Worm (Caenorhabditis elegans) whole organism, L1 larva: Measurements from ENCODE around the gene mup-2.

ENCODE experiments used
- C16A3.4 ChIP-seq: fragments of 150-350 bp; optimal IDR thresholded peaks from 2 replicates; lab custom pipeline; 2014; ENCODE audit warnings: missing biosample characterization, missing genetic modification characterization
- F16B12.6 ChIP-seq: fragments of 150-350 bp; optimal IDR thresholded peaks from 2 replicates; lab custom pipeline; 2014; ENCODE audit warnings: missing biosample characterization, missing genetic modification characterization
- alr-1 ChIP-seq: fragments of 200-800 bp; sonication (Bioruptor generic); optimal IDR thresholded peaks from 2 replicates; lab custom pipeline; 2018; ENCODE audit warnings: borderline replicate concordance, mild to moderate bottlenecking, missing genetic modification characterization, missing compliant biosample characterization
- ceh-63 ChIP-seq: fragments of 200-800 bp; sonication (Bioruptor generic); optimal IDR thresholded peaks from 2 replicates; lab custom pipeline; 2018; ENCODE audit warnings: mild to moderate bottlenecking, missing genetic modification characterization, missing compliant biosample characterization
- ceh-8 ChIP-seq: fragments of 200-800 bp; sonication (Bioruptor generic); optimal IDR thresholded peaks from 2 replicates; lab custom pipeline; 2018; ENCODE audit warnings: mild to moderate bottlenecking, missing genetic modification characterization, moderate library complexity, missing compliant biosample characterization
- ceh-82 ChIP-seq, 3 experiments: fragments of 150-350 bp in 1 of 3; sonication (generic microtip) in 2 of 3; optimal IDR thresholded peaks; 2 replicates each; lab custom pipeline; 2014 to 2017; ENCODE audit warnings: missing biosample characterization in 3 of 3, missing genetic modification characterization in 3 of 3
- ceh-90 ChIP-seq: sonication (generic microtip); optimal IDR thresholded peaks from 2 replicates; lab custom pipeline; 2016; ENCODE audit warnings: missing genetic modification characterization, missing compliant biosample characterization
- efl-1 ChIP-seq, 4 experiments: fragments of 150-350 bp; optimal IDR thresholded peaks in 3 of 4; peaks in 1 of 4; 1 replicate in 1 of 4; 2 replicates in 3 of 4; lab custom pipeline; 2014; ENCODE audit warnings: missing biosample characterization in 2 of 4, missing genetic modification characterization in 2 of 4, missing genetic modification reagents in 2 of 4
- efl-3 ChIP-seq: fragments of 200-800 bp; sonication (Bioruptor generic); optimal IDR thresholded peaks from 2 replicates; lab custom pipeline; 2018; ENCODE audit warnings: mild to moderate bottlenecking, missing genetic modification characterization, missing compliant biosample characterization
- egl-13 ChIP-seq: sonication (generic microtip); optimal IDR thresholded peaks from 2 replicates; lab custom pipeline; 2016; ENCODE audit warnings: missing genotype, missing genetic modification reagents, missing genetic modification characterization, missing compliant biosample characterization
- egl-27 ChIP-seq, 2 experiments: fragments of 150-350 bp in 1 of 2; sonication (generic microtip); optimal IDR thresholded peaks; 3 replicates each; lab custom pipeline; 2017 to 2018; ENCODE audit warnings: missing biosample characterization in 2 of 2, missing genetic modification characterization in 2 of 2, missing genetic modification reagents in 2 of 2
- elt-2 ChIP-seq: sonication (generic microtip); optimal IDR thresholded peaks from 2 replicates; lab custom pipeline; 2016; ENCODE audit warnings: missing genetic modification characterization, mild to moderate bottlenecking, inconsistent platforms, missing compliant biosample characterization, missing genetic modification reagents
- elt-3 ChIP-seq, 6 experiments: fragments of 150-350 bp in 1 of 6; sonication (generic microtip); optimal IDR thresholded peaks; 2 replicates each; lab custom pipeline; 2017 to 2018; ENCODE audit warnings: missing biosample characterization in 6 of 6, missing genetic modification characterization in 6 of 6, inconsistent platforms in 1 of 6
- grh-1 ChIP-seq: fragments of 200-800 bp; sonication (Bioruptor generic); IDR thresholded peaks from 2 replicates; pipeline ENCODE4 v1.3.6; 2022; ENCODE audit warnings: missing genetic modification reagents, missing genetic modification characterization, missing compliant biosample characterization
- hlh-4 ChIP-seq: sonication (generic microtip); optimal IDR thresholded peaks from 2 replicates; lab custom pipeline; 2016; ENCODE audit warnings: mild to moderate bottlenecking, missing genetic modification characterization, missing compliant biosample characterization
- lin-13 ChIP-seq: fragments of 150-350 bp; optimal IDR thresholded peaks from 2 replicates; lab custom pipeline; 2014; ENCODE audit warnings: missing biosample characterization, missing genetic modification reagents, missing genetic modification characterization
- lin-39 ChIP-seq: fragments of 150-350 bp; optimal IDR thresholded peaks from 2 replicates; lab custom pipeline; 2014; ENCODE audit warnings: missing biosample characterization, missing genetic modification reagents, missing genetic modification characterization
- mab-9 ChIP-seq: fragments of 200-800 bp; sonication (Bioruptor generic); IDR thresholded peaks from 2 replicates; pipeline ENCODE4 v1.3.6; 2022; ENCODE audit warnings: missing genetic modification reagents, missing genetic modification characterization, missing compliant biosample characterization
- mdl-1 ChIP-seq, 2 experiments: fragments of 150-350 bp; optimal IDR thresholded peaks; 2 replicates each; lab custom pipeline; 2014 to 2017; ENCODE audit warnings: missing biosample characterization in 2 of 2, missing genetic modification characterization in 2 of 2, inconsistent platforms in 1 of 2
- mep-1 ChIP-seq: fragments of 150-350 bp; optimal IDR thresholded peaks from 2 replicates; lab custom pipeline; 2014; ENCODE audit warnings: missing biosample characterization, missing genetic modification characterization
- nhr-11 ChIP-seq: fragments of 150-350 bp; optimal IDR thresholded peaks from 2 replicates; lab custom pipeline; 2014; ENCODE audit warnings: missing biosample characterization, missing genetic modification characterization
- nhr-19 ChIP-seq: fragments of 200-800 bp; sonication (Bioruptor generic); conservative IDR thresholded peaks from 2 replicates; pipeline ENCODE4 v1.3.6; 2022; ENCODE audit warnings: missing genetic modification characterization, missing compliant biosample characterization
- nhr-20 ChIP-seq: sonication (generic microtip); optimal IDR thresholded peaks from 2 replicates; lab custom pipeline; 2016; ENCODE audit warnings: mild to moderate bottlenecking, missing genetic modification characterization, missing compliant biosample characterization
- nhr-237 ChIP-seq: fragments of 150-350 bp; optimal IDR thresholded peaks from 2 replicates; lab custom pipeline; 2014; ENCODE audit warnings: missing biosample characterization, missing genetic modification characterization
- nhr-47 ChIP-seq: sonication (generic microtip); optimal IDR thresholded peaks from 2 replicates; lab custom pipeline; 2016; ENCODE audit warnings: mild to moderate bottlenecking, missing genetic modification characterization, moderate library complexity, missing compliant biosample characterization
- nhr-71 ChIP-seq: sonication (generic microtip); optimal IDR thresholded peaks from 2 replicates; lab custom pipeline; 2016; ENCODE audit warnings: mild to moderate bottlenecking, missing genetic modification characterization, moderate library complexity, missing compliant biosample characterization
- nhr-76 ChIP-seq: sonication (generic microtip); optimal IDR thresholded peaks from 2 replicates; lab custom pipeline; 2017; ENCODE audit warnings: missing biosample characterization, missing genetic modification characterization
- nhr-85 ChIP-seq: sonication (generic microtip); peaks from one replicate; lab custom pipeline; 2016; ENCODE audit warnings: missing genetic modification characterization, inconsistent platforms, missing compliant biosample characterization
- nhr-90 ChIP-seq: sonication (generic microtip); optimal IDR thresholded peaks from 2 replicates; lab custom pipeline; 2016; ENCODE audit warnings: mild to moderate bottlenecking, missing genetic modification characterization, missing compliant biosample characterization; ENCODE audit not compliant: poor library complexity
- pag-3 ChIP-seq: sonication (generic microtip); optimal IDR thresholded peaks from 2 replicates; lab custom pipeline; 2017; ENCODE audit warnings: missing genetic modification characterization, mild to moderate bottlenecking, missing compliant biosample characterization, antibody characterized with exemption, borderline replicate concordance; ENCODE audit not compliant: insufficient read depth
- pax-3 ChIP-seq: fragments of 200-800 bp; sonication (Bioruptor generic); optimal IDR thresholded peaks from 2 replicates; lab custom pipeline; 2018; ENCODE audit warnings: mild to moderate bottlenecking, missing genetic modification characterization, moderate library complexity, missing compliant biosample characterization
- rnt-1 ChIP-seq: sonication (generic microtip); optimal IDR thresholded peaks from 2 replicates; lab custom pipeline; 2016; ENCODE audit warnings: mild to moderate bottlenecking, missing genetic modification characterization, moderate library complexity, missing compliant biosample characterization
- skn-1 ChIP-seq: fragments of 150-350 bp; optimal IDR thresholded peaks from 2 replicates; lab custom pipeline; 2014; ENCODE audit warnings: missing biosample characterization, missing genetic modification characterization
- snu-23 ChIP-seq: sonication (generic microtip); optimal IDR thresholded peaks from 2 replicates; lab custom pipeline; 2016; ENCODE audit warnings: missing genetic modification characterization, missing compliant biosample characterization
- swsn-7 ChIP-seq: sonication (generic microtip); optimal IDR thresholded peaks from 2 replicates; lab custom pipeline; 2016; ENCODE audit warnings: missing genetic modification characterization, missing compliant biosample characterization
- unc-130 ChIP-seq: fragments of 150-350 bp; optimal IDR thresholded peaks from 2 replicates; lab custom pipeline; 2017; ENCODE audit warnings: missing biosample characterization, missing genetic modification characterization, inconsistent platforms
- ztf-11 ChIP-seq, 2 experiments: sonication (generic microtip); optimal IDR thresholded peaks; 2 replicates each; lab custom pipeline; 2016 to 2017; ENCODE audit warnings: missing genetic modification characterization in 2 of 2, missing biosample characterization in 1 of 2, missing compliant biosample characterization in 1 of 2
- ztf-4 ChIP-seq: fragments of 150-350 bp; optimal IDR thresholded peaks from 2 replicates; lab custom pipeline; 2014; ENCODE audit warnings: missing biosample characterization, missing genetic modification characterization

mup-2 gene

DNA sequence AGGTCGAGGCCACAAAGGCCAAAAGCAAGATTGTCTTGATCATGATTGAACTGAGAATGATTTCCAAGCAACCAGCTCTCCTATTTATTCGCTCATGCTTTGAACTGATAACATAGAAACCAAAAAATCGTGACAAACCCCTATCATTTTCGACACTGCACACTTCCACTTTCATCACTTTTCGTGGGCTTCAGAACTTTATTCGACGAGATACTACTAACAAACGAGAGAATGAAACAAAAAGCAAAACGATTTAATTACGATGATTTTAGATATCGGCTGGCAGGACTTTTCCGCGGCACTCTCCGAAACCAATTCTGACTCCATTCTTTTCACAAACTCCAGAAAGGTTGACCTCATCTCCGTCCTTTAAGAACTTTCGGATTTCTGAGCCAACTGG, 36.5 kb upstream of the mup-2 start, which contains the start of gene asp-14:
Gene asp-14 (minus strand): TSS at position 101 of the 400 bp plus-strand sequence.
- TF ChIP-seq mab-9 (GFP tag; lab: Robert Waterston, UW) (no peak), pag-3 (tag; lab: Kevin White, UChicago) (no peak), elt-2 (tag; lab: Kevin White, UChicago) (no peak), ceh-82 (tag; optimal IDR thresholded peaks at IDR 0.05; lab: Kevin White, UChicago) (no peak), mdl-1 (tag; optimal IDR thresholded peaks at IDR 0.05; lab: Kevin White, UChicago) (no peak), hlh-4 (tag; lab: Kevin White, UChicago) (no peak), swsn-7 (tag; lab: Kevin White, UChicago) (no peak), ceh-63 (no peak), nhr-85 (tag; lab: Kevin White, UChicago) (no peak), C16A3.4 (no peak), nhr-11 (tag; lab: Kevin White, UChicago) (no peak), egl-13 (no peak), nhr-71 (tag; lab: Kevin White, UChicago) (no peak), rnt-1 (tag; lab: Kevin White, UChicago) (no peak), efl-3 (GFP tag; lab: Kevin White, UChicago) (no peak), elt-3 (tag; optimal IDR thresholded peaks at IDR 0.05; lab: Kevin White, UChicago) (no peak), grh-1 (GFP tag; lab: Robert Waterston, UW) (no peak), nhr-237 (tag; lab: Kevin White, UChicago) (no peak), pax-3 (tag; lab: Kevin White, UChicago) (no peak), mep-1 (tag; lab: Kevin White, UChicago) (no peak)

DNA sequence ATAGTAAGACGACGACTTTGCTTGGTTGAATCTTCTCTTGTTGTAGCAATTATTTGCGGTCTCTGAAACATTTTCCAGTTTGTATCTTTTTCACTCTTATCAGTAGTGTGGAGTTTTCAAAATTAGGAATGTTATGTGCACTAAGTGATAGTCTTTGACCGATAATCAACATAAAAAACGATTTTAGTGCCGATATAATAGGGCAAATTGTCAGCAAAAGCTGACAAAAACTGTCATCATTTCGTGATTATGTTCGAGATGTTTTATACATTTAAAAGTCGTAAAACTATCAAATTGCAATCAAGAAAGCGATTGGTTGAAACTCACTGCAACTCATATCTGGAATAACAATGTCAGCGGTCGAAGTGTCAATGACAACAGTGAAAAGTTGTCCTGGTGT, 35.2 kb upstream of the mup-2 start:
- TF ChIP-seq elt-2 (tag; lab: Kevin White, UChicago), result peak; percentile 63
- TF ChIP-seq mep-1 (tag; lab: Kevin White, UChicago), result no peak
- TF ChIP-seq elt-3 (tag; optimal IDR thresholded peaks at IDR 0.05; lab: Kevin White, UChicago), result no peak

DNA sequence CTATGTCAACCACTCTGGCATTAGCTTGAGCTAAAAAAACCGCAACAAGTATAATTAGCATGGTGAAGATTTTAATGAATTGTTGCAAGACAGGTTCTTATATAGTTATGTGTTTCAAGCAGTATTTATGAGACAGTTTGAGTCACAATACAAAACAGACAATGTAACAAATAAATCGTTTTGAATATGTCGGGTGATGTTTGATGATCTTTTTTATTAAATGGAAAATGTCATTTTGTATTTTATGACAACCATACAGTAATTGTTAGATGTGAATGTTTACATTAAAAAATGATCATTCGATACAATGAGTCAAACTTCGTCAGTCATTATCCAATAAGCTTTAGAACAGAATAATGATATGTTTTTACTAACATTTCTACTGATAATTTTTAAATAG, 33.3 kb upstream of the mup-2 start, which contains the start of gene K10C2.7:
Gene K10C2.7 (minus strand): TSS at position 101 of the 400 bp plus-strand sequence.
- TF ChIP-seq ceh-90 (tag; lab: Kevin White, UChicago) (no peak), nhr-76 (tag; lab: Kevin White, UChicago) (no peak), lin-13 (no peak), C16A3.4 (no peak), ztf-4 (no peak)
- TF ChIP-seq, all 84 proteins: peak for 0

DNA sequence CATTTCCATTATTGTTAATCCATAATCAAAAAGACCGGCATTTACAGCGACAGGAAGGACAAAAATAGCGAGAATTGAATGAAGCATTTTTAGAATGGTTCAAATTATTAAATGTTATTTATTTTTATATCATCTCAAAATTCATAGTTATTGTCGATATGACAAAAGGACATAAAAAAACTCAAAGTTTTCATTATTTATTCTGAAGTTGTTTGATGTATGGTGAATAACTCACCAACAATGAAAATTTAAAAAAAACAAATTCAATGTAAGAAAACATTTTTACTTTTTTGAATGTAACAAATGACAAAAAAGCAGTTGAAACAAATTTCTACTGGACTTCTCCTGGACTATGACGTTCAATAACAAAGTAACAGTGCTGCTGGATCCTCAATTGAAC, 30.4 kb upstream of the mup-2 start, which contains the start of gene K10C2.14:
Gene K10C2.14 (minus strand): TSS at position 101 of the 400 bp plus-strand sequence.
- TF ChIP-seq nhr-47 (tag; lab: Kevin White, UChicago) (no peak), lin-39 (tag; lab: Kevin White, UChicago) (no peak), nhr-20 (no peak), unc-130 (no peak), efl-1 (optimal IDR thresholded peaks at IDR 0.05; lab: Kevin White, UChicago) (no peak), efl-1 (GFP tag; optimal IDR thresholded peaks at IDR 0.05 in 1 of 2; lab: Kevin White, UChicago) (no peak), alr-1 (no peak), pax-3 (tag; lab: Kevin White, UChicago) (no peak), lin-13 (no peak), skn-1 (no peak), nhr-90 (tag; lab: Kevin White, UChicago) (no peak), F16B12.6 (tag; lab: Kevin White, UChicago) (no peak), mab-9 (GFP tag; lab: Robert Waterston, UW) (no peak)

DNA sequence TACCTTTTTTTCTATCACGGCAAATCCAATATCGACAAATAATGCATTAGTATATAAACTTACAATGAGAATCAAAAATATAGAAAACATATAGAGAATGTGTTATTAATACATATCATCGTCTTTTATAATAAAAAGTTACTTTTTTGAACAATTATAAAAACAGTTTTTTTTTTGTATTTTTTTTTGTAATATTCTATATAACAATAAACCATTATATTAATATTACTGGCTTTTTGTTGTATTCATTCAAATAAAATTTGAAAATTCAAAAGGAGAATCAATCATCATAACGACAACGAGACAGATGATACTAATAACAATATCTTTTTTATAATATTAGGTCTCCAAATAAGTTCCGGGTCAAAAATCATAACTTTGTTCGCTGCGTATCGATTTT, 27.5 kb upstream of the mup-2 start, which contains the start of gene K10C2.8:
Gene K10C2.8 (minus strand): TSS at position 101 of the 400 bp plus-strand sequence.
- TF ChIP-seq skn-1, result no peak
- no peak for TF ChIP-seq nhr-85 (tag; lab: Kevin White, UChicago)
- TF ChIP-seq mep-1 (tag; lab: Kevin White, UChicago), result no peak
- TF ChIP-seq pag-3 (tag; lab: Kevin White, UChicago), result no peak
- TF ChIP-seq ztf-11 (tag; optimal IDR thresholded peaks at IDR 0.05; lab: Kevin White, UChicago), result no peak
- TF ChIP-seq nhr-90 (tag; lab: Kevin White, UChicago), result no peak
- TF ChIP-seq snu-23 (GFP tag; lab: Kevin White, UChicago), result no peak
- no peak for TF ChIP-seq nhr-20
- no peak for TF ChIP-seq nhr-19
- no peak for TF ChIP-seq ceh-8 (GFP tag; lab: Kevin White, UChicago)
- TF ChIP-seq nhr-76 (tag; lab: Kevin White, UChicago), result no peak
- TF ChIP-seq efl-3 (GFP tag; lab: Kevin White, UChicago), result no peak
- TF ChIP-seq egl-27 (tag; optimal IDR thresholded peaks at IDR 0.05; lab: Kevin White, UChicago), result no peak
